Fruit fly (Drosophila melanogaster): Measurements from ENCODE around the gene CG4287.

Gene CG4287

dm6 chr3R:15974235-15974634 is 10.6 kb upstream of the CG4287 start (continued):
- TF ChIP-seq CG5180 (GFP tag; optimal IDR thresholded peaks at IDR 0.05) (peak; percentile 70), CG10267 (tag; optimal IDR thresholded peaks at IDR 0.05) (peak; percentile 70), CG10462 (GFP tag; optimal IDR thresholded peaks at IDR 0.05) (peak; percentile 66), CG1602 (GFP tag; optimal IDR thresholded peaks at IDR 0.05) (peak; percentile 68), nmo (GFP tag; optimal IDR thresholded peaks at IDR 0.05) (peak; percentile 89), caup (GFP tag; optimal IDR thresholded peaks at IDR 0.05; ENCODE audit: severe bottlenecking) (peak; percentile 67), Bdp1 (GFP tag; optimal IDR thresholded peaks at IDR 0.05) (peak; percentile 45), CG11504 (tag; optimal IDR thresholded peaks at IDR 0.05) (peak; percentile 88), ATbp (GFP tag; optimal IDR thresholded peaks at IDR 0.05) (peak; percentile 86), zen (tag; optimal IDR thresholded peaks at IDR 0.05) (peak; percentile 64), CG17802 (tag; optimal IDR thresholded peaks at IDR 0.05) (peak; percentile 38), Gug (GFP tag; IDR thresholded peaks at IDR 0.05) (peak; percentile 69), CG9876 (GFP tag; optimal IDR thresholded peaks at IDR 0.05) (peak; percentile 66), Nf-YB (GFP tag; optimal IDR thresholded peaks at IDR 0.05) (peak; percentile 42), CG17568 (GFP tag; optimal IDR thresholded peaks at IDR 0.05) (peak; percentile 65), CG7786 (GFP tag; optimal IDR thresholded peaks at IDR 0.05) (peak; percentile 79), crol (GFP tag; IDR thresholded peaks at IDR 0.05) (no peak), lmd (GFP tag; IDR thresholded peaks at IDR 0.05) (no peak), CG17361 (GFP tag; IDR thresholded peaks at IDR 0.05) (no peak), Six4 (GFP tag; optimal IDR thresholded peaks at IDR 0.05) (peak; percentile 64), pum (GFP tag; optimal IDR thresholded peaks at IDR 0.05) (peak; percentile 77), pita (GFP tag; optimal IDR thresholded peaks at IDR 0.05) (no peak), Ets97D (GFP tag; optimal IDR thresholded peaks at IDR 0.05) (peak; percentile 35), wor (GFP tag; IDR thresholded peaks at IDR 0.05) (no peak), NK7.1 (GFP tag; optimal IDR thresholded peaks at IDR 0.05) (peak; percentile 64), kah (GFP tag; optimal IDR thresholded peaks at IDR 0.05) (peak; percentile 77), Doc2 (GFP tag; IDR thresholded peaks at IDR 0.05) (no peak), pb (GFP tag; optimal IDR thresholded peaks at IDR 0.05) (peak; percentile 70), Hr78 (GFP tag; optimal IDR thresholded peaks at IDR 0.05) (peak in 1 of 2 experiments; percentile 54), CTCF (GFP tag; optimal IDR thresholded peaks at IDR 0.05) (peak; percentile 37), Dbx (GFP tag; IDR thresholded peaks at IDR 0.05) (no peak), CG32532 (GFP tag; IDR thresholded peaks at IDR 0.05) (no peak), Chrac-16 (GFP tag; optimal IDR thresholded peaks at IDR 0.05) (peak; percentile 85), CG15696 (tag; optimal IDR thresholded peaks at IDR 0.05) (peak; percentile 72), Asciz (GFP tag; optimal IDR thresholded peaks at IDR 0.05) (peak; percentile 68), CG12104 (GFP tag; optimal IDR thresholded peaks at IDR 0.05) (peak; percentile 53), CG3065 (GFP tag; optimal IDR thresholded peaks at IDR 0.05) (peak; percentile 6), ind (GFP tag; optimal IDR thresholded peaks at IDR 0.05) (peak; percentile 81), CG8359 (GFP tag; optimal IDR thresholded peaks at IDR 0.05; ENCODE audit: borderline replicate concordance) (peak; percentile 48), HmgZ (tag; optimal IDR thresholded peaks at IDR 0.05) (peak; percentile 77), CG8290 (GFP tag; optimal IDR thresholded peaks at IDR 0.05) (no peak), CG8290 (tag; optimal IDR thresholded peaks at IDR 0.05) (peak in 1 of 2 experiments; percentile 82), cad (GFP tag; optimal IDR thresholded peaks at IDR 0.05) (no peak), CG7271 (tag; optimal IDR thresholded peaks at IDR 0.05) (no peak), CG10565 (GFP tag; optimal IDR thresholded peaks at IDR 0.05) (no peak), CG9817 (tag; optimal IDR thresholded peaks at IDR 0.05) (peak; percentile 83), CG12236 (GFP tag; optimal IDR thresholded peaks at IDR 0.05) (peak; percentile 48), lola (GFP tag; optimal IDR thresholded peaks at IDR 0.05) (peak in 1 of 3 experiments; percentile 70), CG8089 (GFP tag; optimal IDR thresholded peaks at IDR 0.05) (peak; percentile 71), ems (GFP tag; optimal IDR thresholded peaks at IDR 0.05) (peak; percentile 47), CG2712 (tag; optimal IDR thresholded peaks at IDR 0.05) (peak; percentile 84)
